Fruit fly (Drosophila melanogaster): ENCODE measurements around the gene Polr1C.

DNA sequence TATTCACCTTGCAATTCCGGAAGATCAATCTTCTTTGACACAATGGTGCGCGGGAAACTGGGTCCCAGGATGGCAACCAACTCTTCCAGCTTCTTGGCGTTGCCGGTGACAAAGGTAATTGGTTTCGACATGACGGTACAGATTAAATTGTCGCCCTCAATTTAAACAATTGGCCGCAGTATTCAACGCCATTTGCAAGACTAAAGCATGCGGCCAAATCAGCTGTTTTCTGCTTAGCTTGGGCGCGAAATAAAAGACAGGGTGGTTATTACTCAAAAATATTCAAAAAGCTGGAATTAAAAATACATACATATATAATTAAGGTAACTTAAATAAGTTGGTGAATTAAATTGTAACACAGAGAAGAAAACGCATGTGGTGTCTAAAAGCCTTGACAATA is 10.3 kb downstream of the Polr1C start, which contains the start of gene CG8891:
- TF ChIP-seq CG13204 (GFP tag; optimal IDR thresholded peaks at IDR 0.05) = no peak
- TF ChIP-seq CG34367 (tag; optimal IDR thresholded peaks at IDR 0.05) = no peak
- TF ChIP-seq gl (tag; optimal IDR thresholded peaks at IDR 0.05) = no peak
- no peak for TF ChIP-seq Pif1B (GFP tag; optimal IDR thresholded peaks at IDR 0.05)
- TF ChIP-seq CG8159 (tag; optimal IDR thresholded peaks at IDR 0.05) = no peak
- TF ChIP-seq CG32121 (GFP tag; IDR thresholded peaks at IDR 0.05) = no peak
- TF ChIP-seq CG10348 (GFP tag; IDR thresholded peaks at IDR 0.05) = no peak
- no peak for TF ChIP-seq CG15710 (tag; optimal IDR thresholded peaks at IDR 0.05)
- TF ChIP-seq fd96Ca (GFP tag; IDR thresholded peaks at IDR 0.05) = no peak
- TF ChIP-seq Ets98B (GFP tag; IDR thresholded peaks at IDR 0.05) = no peak
- no peak for TF ChIP-seq Pif1A (GFP tag; optimal IDR thresholded peaks at IDR 0.05)
- no peak for TF ChIP-seq CG8301 (tag; optimal IDR thresholded peaks at IDR 0.05)
- no peak for TF ChIP-seq CG4496 (GFP tag; IDR thresholded peaks at IDR 0.05)
